Worm (Caenorhabditis elegans): ENCODE data around the gene C50A2.7.

DNA sequence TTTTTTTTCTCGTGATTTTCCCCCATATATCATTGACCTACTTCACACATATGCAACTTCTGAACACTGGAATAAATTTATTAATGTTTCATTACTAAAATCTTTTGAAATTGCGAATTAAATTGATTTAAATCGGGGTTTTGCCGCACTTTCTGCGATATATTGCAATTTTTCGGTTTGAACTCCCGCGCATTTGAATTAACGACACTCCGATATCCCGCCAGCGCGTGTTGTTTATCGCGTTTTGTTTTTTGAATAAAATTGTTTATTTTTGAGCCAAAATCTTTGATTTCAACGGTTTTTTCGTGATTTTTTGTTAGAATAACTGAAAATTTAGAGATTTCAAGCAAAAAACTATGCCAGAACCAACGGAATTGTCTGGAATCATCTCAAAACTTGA lies 14.5 kb downstream of the C50A2.7 start, which contains the start of gene Y104H12D.2:
- TF ChIP-seq ham-2 (GFP tag; optimal IDR thresholded peaks at IDR 0.05) (no peak), sptf-1 (tag; optimal IDR thresholded peaks at IDR 0.05) (no peak), lsy-2 (tag; optimal IDR thresholded peaks at IDR 0.05) (peak; percentile 23), unc-62 (GFP tag; optimal IDR thresholded peaks at IDR 0.05) (no peak), nhr-28 (tag; optimal IDR thresholded peaks at IDR 0.05) (no peak), pha-4 (tag; optimal IDR thresholded peaks at IDR 0.05) (no peak), nhr-12 (tag; optimal IDR thresholded peaks at IDR 0.05) (no peak), nhr-76 (tag; optimal IDR thresholded peaks at IDR 0.05) (no peak), snpc-4 (tag; optimal IDR thresholded peaks at IDR 0.05) (no peak), cnd-1 (tag; optimal IDR thresholded peaks at IDR 0.05) (no peak), nhr-237 (tag; optimal IDR thresholded peaks at IDR 0.05) (no peak), tbx-8 (GFP tag; optimal IDR thresholded peaks at IDR 0.05) (no peak)
